Fruit fly (Drosophila melanogaster): ENCODE data around the gene CG31635.

The CG31635 gene

DNA sequence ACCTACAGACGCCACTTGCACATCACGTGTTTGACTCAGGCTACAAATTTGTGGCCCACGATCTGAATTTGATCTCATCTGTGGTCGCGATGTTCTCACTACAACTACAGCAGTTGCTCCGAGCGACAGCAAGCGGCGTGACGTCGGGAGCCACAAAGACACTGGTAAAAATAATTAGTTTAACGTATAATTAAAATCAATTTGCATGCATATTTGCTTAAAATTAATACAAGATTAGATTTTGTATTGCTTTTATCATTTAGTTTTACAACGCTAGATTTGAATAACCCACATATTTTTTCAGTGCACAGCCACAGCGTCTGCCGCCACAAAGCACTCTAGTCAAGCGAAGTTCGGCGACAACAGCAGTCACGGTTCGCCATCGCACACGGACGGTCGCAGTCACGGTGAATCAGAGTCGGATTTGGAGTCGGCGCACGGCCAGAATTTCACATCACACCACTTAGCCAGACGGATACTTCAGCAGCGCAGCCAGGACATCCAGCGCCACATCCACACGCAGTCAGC lies 36.4 kb downstream of the CG31635 start (continued):
- TF ChIP-seq CG9876 (GFP tag; optimal IDR thresholded peaks at IDR 0.05) (peak; percentile 100), her (GFP tag; optimal IDR thresholded peaks at IDR 0.05) (peak; percentile 99), Doc2 (GFP tag; IDR thresholded peaks at IDR 0.05) (peak; percentile 100), pnt (GFP tag; optimal IDR thresholded peaks at IDR 0.05) (peak; percentile 100), Sox100B (GFP tag; optimal IDR thresholded peaks at IDR 0.05) (peak; percentile 100), Hr3 (GFP tag; optimal IDR thresholded peaks at IDR 0.05) (peak; percentile 100), CG11696 (GFP tag; IDR thresholded peaks at IDR 0.05) (peak; percentile 99), odd (GFP tag; optimal IDR thresholded peaks at IDR 0.05) (peak; percentile 100), Deaf1 (tag; optimal IDR thresholded peaks at IDR 0.05) (peak; percentile 96), fd96Cb (tag; optimal IDR thresholded peaks at IDR 0.05) (peak; percentile 100), CG5953 (GFP tag; IDR thresholded peaks at IDR 0.05) (peak; percentile 100), CG17912 (GFP tag; optimal IDR thresholded peaks at IDR 0.05) (peak; percentile 100), CG15011 (GFP tag; optimal IDR thresholded peaks at IDR 0.05) (peak; percentile 100), CG4328 (GFP tag; optimal IDR thresholded peaks at IDR 0.05) (peak; percentile 100), ewg (GFP tag; optimal IDR thresholded peaks at IDR 0.05) (peak; percentile 100), CG42726 (GFP tag; IDR thresholded peaks at IDR 0.05; ENCODE audit: partially characterized antibody) (peak; percentile 62), CG32772 (GFP tag; IDR thresholded peaks at IDR 0.05) (peak; percentile 100), dysf (GFP tag; IDR thresholded peaks at IDR 0.05) (peak; percentile 100), insv (GFP tag; optimal IDR thresholded peaks at IDR 0.05) (peak; percentile 92 to 96), CG4360 (GFP tag; IDR thresholded peaks at IDR 0.05) (peak; percentile 97), hkb (optimal IDR thresholded peaks at IDR 0.05) (no peak), hkb (GFP tag; IDR thresholded peaks at IDR 0.05) (peak; percentile 100), CG12071 (GFP tag; optimal IDR thresholded peaks at IDR 0.05) (peak; percentile 100), ash1 (GFP tag; optimal IDR thresholded peaks at IDR 0.05) (peak; percentile 100), CG15269 (tag; optimal IDR thresholded peaks at IDR 0.05) (peak; percentile 100), CG14441 (GFP tag; IDR thresholded peaks at IDR 0.05) (peak; percentile 100), ac (GFP tag; optimal IDR thresholded peaks at IDR 0.05) (peak; percentile 100), CG30431 (GFP tag; optimal IDR thresholded peaks at IDR 0.05) (peak; percentile 100), CG12769 (tag; optimal IDR thresholded peaks at IDR 0.05) (peak; percentile 100), CG7987 (GFP tag; optimal IDR thresholded peaks at IDR 0.05) (peak; percentile 100), Eip74EF (GFP tag; optimal IDR thresholded peaks at IDR 0.05) (peak in 1 of 2 experiments; percentile 100), CG2678 (tag; optimal IDR thresholded peaks at IDR 0.05) (peak; percentile 100), CG31365 (tag; optimal IDR thresholded peaks at IDR 0.05) (peak; percentile 97), HLHmδ (GFP tag; optimal IDR thresholded peaks at IDR 0.05) (peak; percentile 94), gt (GFP tag; IDR thresholded peaks at IDR 0.05) (peak; percentile 100), Hr39 (optimal IDR thresholded peaks at IDR 0.05) (no peak), esg (GFP tag; conservative IDR thresholded peaks at IDR 0.05) (peak; percentile 100), CG33213 (GFP tag; optimal IDR thresholded peaks at IDR 0.05) (peak; percentile 100), MESR4 (GFP tag; optimal IDR thresholded peaks at IDR 0.05) (peak; percentile 99), CG32532 (GFP tag; IDR thresholded peaks at IDR 0.05) (peak; percentile 100), NC2α (GFP tag; optimal IDR thresholded peaks at IDR 0.05) (peak; percentile 100), Vsx1 (GFP tag; optimal IDR thresholded peaks at IDR 0.05) (peak; percentile 100), D (optimal IDR thresholded peaks at IDR 0.05) (no peak), D (GFP tag; optimal IDR thresholded peaks at IDR 0.05) (peak; percentile 100), CG14710 (tag; optimal IDR thresholded peaks at IDR 0.05) (peak; percentile 99), CG11695 (GFP tag; IDR thresholded peaks at IDR 0.05) (peak; percentile 100), Hey (tag; optimal IDR thresholded peaks at IDR 0.05) (peak; percentile 100), cad (GFP tag; optimal IDR thresholded peaks at IDR 0.05) (peak; percentile 5), CG12155 (GFP tag; optimal IDR thresholded peaks at IDR 0.05) (peak; percentile 100), CG17359 (tag; optimal IDR thresholded peaks at IDR 0.05) (peak; percentile 100), Bgb (GFP tag; IDR thresholded peaks at IDR 0.05; ENCODE audit: partially characterized antibody) (peak; percentile 51)

Measured in whole organism, embryonic.